Worm (Caenorhabditis elegans) whole organism, late embryonic: ENCODE measurements around the gene acs-15.

Experiments used
- Y22D7AL.16 ChIP-seq: sonication (generic microtip); optimal IDR thresholded peaks from 2 replicates; lab custom pipeline; 2016; ENCODE audit warnings: missing genetic modification characterization, missing compliant biosample characterization
- ahr-1 ChIP-seq: sonication (generic microtip); optimal IDR thresholded peaks from 2 replicates; lab custom pipeline; 2016; ENCODE audit warnings: missing genetic modification characterization, missing compliant biosample characterization
- ama-1 ChIP-seq: fragments of 150-350 bp; optimal IDR thresholded peaks from 2 replicates; lab custom pipeline; 2014
- ceh-6 ChIP-seq: fragments of 200-800 bp; sonication (Bioruptor generic); optimal IDR thresholded peaks from 2 replicates; lab custom pipeline; 2018; ENCODE audit warnings: mild to moderate bottlenecking, missing genetic modification characterization, missing compliant biosample characterization
- ceh-9 ChIP-seq: sonication (generic microtip); optimal IDR thresholded peaks from 2 replicates; lab custom pipeline; 2016; ENCODE audit warnings: mild to moderate bottlenecking, missing genetic modification characterization, inconsistent platforms, missing compliant biosample characterization
- dve-1 ChIP-seq: sonication (generic microtip); optimal IDR thresholded peaks from 2 replicates; lab custom pipeline; 2017; ENCODE audit warnings: antibody characterized with exemption, mild to moderate bottlenecking, missing genetic modification characterization, missing compliant biosample characterization
- elt-2 ChIP-seq: sonication (generic microtip); optimal IDR thresholded peaks from 2 replicates; lab custom pipeline; 2016; ENCODE audit warnings: missing genetic modification reagents, missing genetic modification characterization, missing compliant biosample characterization
- ets-4 ChIP-seq: sonication (generic microtip); optimal IDR thresholded peaks from 2 replicates; lab custom pipeline; 2016; ENCODE audit warnings: missing genetic modification characterization, missing compliant biosample characterization
- pax-1 ChIP-seq: fragments of 150-350 bp; optimal IDR thresholded peaks from 2 replicates; lab custom pipeline; 2014; ENCODE audit warnings: missing biosample characterization, missing genetic modification characterization
- pha-4 ChIP-seq: fragments of 150-350 bp; optimal IDR thresholded peaks from 2 replicates; lab custom pipeline; 2018; ENCODE audit warnings: missing biosample characterization, missing genetic modification reagents, missing genetic modification characterization
- pqm-1 ChIP-seq: sonication (generic microtip); optimal IDR thresholded peaks from 2 replicates; lab custom pipeline; 2016; ENCODE audit warnings: missing genetic modification characterization, missing compliant biosample characterization
- unc-86 ChIP-seq: sonication (generic microtip); optimal IDR thresholded peaks from 2 replicates; lab custom pipeline; 2016; ENCODE audit warnings: missing genetic modification characterization, missing compliant biosample characterization

- TF ChIP-seq ets-4 (tag; lab: Kevin White, UChicago) (no peak), pha-4 (tag; lab: Kevin White, UChicago) (no peak), dve-1 (no peak), ama-1 (lab: Kevin White, UChicago) (no peak), ceh-9 (tag; lab: Kevin White, UChicago) (no peak), unc-86 (tag; lab: Kevin White, UChicago) (no peak), elt-2 (tag; lab: Kevin White, UChicago) (no peak), pqm-1 (tag; lab: Kevin White, UChicago) (no peak), Y22D7AL.16 (tag; lab: Kevin White, UChicago) (no peak), ceh-6 (GFP tag; lab: Kevin White, UChicago) (no peak), pax-1 (tag; lab: Kevin White, UChicago) (no peak), ahr-1 (tag; lab: Kevin White, UChicago) (no peak)
Measured at ce11 chrII:972850-973249, 40.0 kb downstream of the acs-15 start, which contains the start of gene C32B5.15.
